Fruit fly (Drosophila melanogaster) Kc167 (cell line): ENCODE measurements around the gene CheB93b.

ENCODE experiments used
- Myc ChIP-seq: fragments of >200 bp; optimal IDR thresholded peaks from 2 replicates; lab custom pipeline; 2017; ENCODE audit warnings: missing external identifiers
- h ChIP-seq: fragments of >200 bp; optimal IDR thresholded peaks from 3 replicates; lab custom pipeline; 2018; ENCODE audit warnings: missing external identifiers
- insv ChIP-seq: fragments of >200 bp; optimal IDR thresholded peaks from 3 replicates; lab custom pipeline; 2018; ENCODE audit warnings: missing external identifiers

DNA sequence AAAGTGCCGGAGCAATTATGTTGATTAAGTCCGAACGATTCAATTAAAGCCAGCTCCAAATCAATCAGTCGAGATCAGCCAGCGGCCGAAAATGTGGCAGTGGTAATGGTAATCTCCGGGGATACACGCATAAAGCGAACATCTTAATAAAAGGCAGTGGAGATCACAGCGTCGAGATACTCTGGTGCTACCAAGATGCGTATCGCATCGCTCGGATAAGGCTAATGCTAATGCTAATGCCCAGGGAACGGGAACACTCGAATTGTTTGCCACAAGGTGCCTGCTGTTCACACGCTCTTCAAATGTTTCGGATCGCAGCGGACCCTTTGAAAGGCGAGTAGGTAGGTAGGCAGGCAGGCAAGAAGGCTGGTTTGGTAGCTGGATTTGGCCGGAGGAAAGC, 5.2 kb downstream of the CheB93b start:
- TF ChIP-seq h (lab: Kevin White, UChicago) = no peak
- TF ChIP-seq Myc (lab: Kevin White, UChicago) = no peak
- TF ChIP-seq insv (lab: Kevin White, UChicago) = no peak
